Fruit fly (Drosophila melanogaster): ENCODE results near the gene CtIP.

The CtIP gene

DNA sequence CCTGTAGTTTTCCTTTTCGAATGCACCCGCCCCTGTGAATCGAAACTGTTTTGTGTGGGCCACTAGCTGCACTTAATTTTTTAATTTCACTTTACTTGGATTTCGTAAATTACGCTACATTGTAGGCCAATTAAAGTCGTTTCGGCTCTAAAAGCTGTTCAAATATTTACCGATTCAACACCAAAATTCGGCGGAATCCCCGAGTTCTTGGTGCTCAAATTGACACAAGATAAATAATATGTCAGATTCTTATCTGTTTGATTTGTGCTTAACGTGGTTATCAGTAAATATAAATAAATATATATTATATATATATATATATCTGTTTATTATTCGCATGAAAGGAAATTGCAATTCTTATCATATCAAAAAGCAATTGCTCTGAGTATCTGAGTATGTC, 11.9 kb downstream of the CtIP start:
- TF ChIP-seq CG8478 (optimal IDR thresholded peaks at IDR 0.05) (no peak), usp (GFP tag; optimal IDR thresholded peaks at IDR 0.05) (no peak), pan (optimal IDR thresholded peaks at IDR 0.05) (no peak), psq (optimal IDR thresholded peaks at IDR 0.05) (no peak), Dll (optimal IDR thresholded peaks at IDR 0.05) (no peak), EcR (GFP tag; optimal IDR thresholded peaks at IDR 0.05) (no peak)

DNA sequence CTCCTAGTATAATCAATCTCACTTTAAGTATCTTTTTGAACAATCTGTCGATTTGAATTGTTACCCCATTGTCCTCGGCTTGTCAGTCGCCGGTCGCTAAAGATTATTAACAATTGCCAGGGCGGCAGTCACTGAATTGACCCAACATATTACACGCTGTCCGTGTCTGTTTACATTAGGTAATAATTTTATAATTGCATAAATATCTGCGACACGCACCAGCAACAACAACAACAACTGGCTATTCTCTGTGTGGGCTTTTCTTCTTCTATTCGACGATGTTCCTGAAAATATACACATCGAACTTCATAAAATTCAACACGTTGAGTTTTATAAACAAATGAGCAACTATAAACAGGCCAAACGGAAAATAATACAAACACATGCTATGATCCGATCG, 12.7 kb downstream of the CtIP start:
- no peak for TF ChIP-seq EcR (GFP tag; optimal IDR thresholded peaks at IDR 0.05)
- no peak for TF ChIP-seq usp (GFP tag; optimal IDR thresholded peaks at IDR 0.05)
- no peak for TF ChIP-seq psq (optimal IDR thresholded peaks at IDR 0.05)
- no peak for TF ChIP-seq Dll (optimal IDR thresholded peaks at IDR 0.05)
- no peak for TF ChIP-seq CG8478 (optimal IDR thresholded peaks at IDR 0.05)
- no peak for TF ChIP-seq pan (optimal IDR thresholded peaks at IDR 0.05)

- TF ChIP-seq psq (optimal IDR thresholded peaks at IDR 0.05) (no peak), Dll (optimal IDR thresholded peaks at IDR 0.05) (no peak), EcR (GFP tag; optimal IDR thresholded peaks at IDR 0.05) (no peak), CG8478 (optimal IDR thresholded peaks at IDR 0.05) (no peak), usp (GFP tag; optimal IDR thresholded peaks at IDR 0.05) (no peak), pan (optimal IDR thresholded peaks at IDR 0.05) (no peak)
Observed at dm6 chr3L:20452813-20453682, 17.0 kb downstream of the CtIP start, which contains the start of gene CG5199. Gene CG5199 (minus strand): TSS chr3L:20452864.

dm6 chr3L:20460383-20460782, 24.3 kb downstream of the CtIP start, which contains the start of gene mag:
Gene mag (plus strand): TSS chr3L:20460683.
- TF ChIP-seq psq (optimal IDR thresholded peaks at IDR 0.05) (no peak), EcR (GFP tag; optimal IDR thresholded peaks at IDR 0.05) (no peak), CG8478 (optimal IDR thresholded peaks at IDR 0.05) (no peak), usp (GFP tag; optimal IDR thresholded peaks at IDR 0.05) (no peak), Dll (optimal IDR thresholded peaks at IDR 0.05) (no peak), pan (optimal IDR thresholded peaks at IDR 0.05) (no peak)

DNA sequence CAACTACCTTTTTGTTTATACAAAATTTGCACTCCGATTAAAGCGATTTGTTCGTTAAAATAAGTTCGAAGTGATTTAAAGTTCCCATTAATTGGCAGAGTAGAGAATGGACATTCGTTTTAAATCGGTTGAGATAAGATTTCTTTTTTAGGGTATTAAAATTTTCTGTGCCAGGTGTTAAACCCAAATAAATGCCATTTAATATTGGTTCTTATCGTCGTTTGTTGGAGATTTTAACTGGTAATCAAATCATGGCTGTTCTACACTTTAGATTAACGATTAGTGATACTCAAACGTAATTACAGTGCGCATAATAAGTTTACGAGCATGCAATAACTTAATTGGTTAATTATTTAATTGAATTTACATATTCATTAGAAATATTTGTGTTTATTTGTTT, 26.3 kb downstream of the CtIP start:
- TF ChIP-seq EcR (GFP tag; optimal IDR thresholded peaks at IDR 0.05) = no peak
- no peak for TF ChIP-seq CG8478 (optimal IDR thresholded peaks at IDR 0.05)
- TF ChIP-seq Dll (optimal IDR thresholded peaks at IDR 0.05) = no peak
- TF ChIP-seq usp (GFP tag; optimal IDR thresholded peaks at IDR 0.05) = no peak
- TF ChIP-seq pan (optimal IDR thresholded peaks at IDR 0.05) = no peak
- TF ChIP-seq psq (optimal IDR thresholded peaks at IDR 0.05) = no peak

- TF ChIP-seq pan (optimal IDR thresholded peaks at IDR 0.05) (no peak), usp (GFP tag; optimal IDR thresholded peaks at IDR 0.05) (no peak), psq (optimal IDR thresholded peaks at IDR 0.05) (no peak), Dll (optimal IDR thresholded peaks at IDR 0.05) (no peak), CG8478 (optimal IDR thresholded peaks at IDR 0.05) (no peak), EcR (GFP tag; optimal IDR thresholded peaks at IDR 0.05) (no peak)
Observed at dm6 chr3L:20464677-20465076, 28.6 kb downstream of the CtIP start, which contains the start of gene atk. Gene atk (minus strand): TSS chr3L:20464862.

dm6 chr3L:20465941-20466340, 29.9 kb downstream of the CtIP start, which contains the start of gene CG42764:
Gene CG42764 (minus strand): TSS chr3L:20466041.
- TF ChIP-seq usp (GFP tag; optimal IDR thresholded peaks at IDR 0.05) (no peak), pan (optimal IDR thresholded peaks at IDR 0.05) (no peak), psq (optimal IDR thresholded peaks at IDR 0.05) (no peak), Dll (optimal IDR thresholded peaks at IDR 0.05) (no peak), CG8478 (optimal IDR thresholded peaks at IDR 0.05) (no peak), EcR (GFP tag; optimal IDR thresholded peaks at IDR 0.05) (no peak)

dm6 chr3L:20466599-20466998, 30.5 kb downstream of the CtIP start, which contains the start of gene Tdh:
Gene Tdh (plus strand): TSS chr3L:20466944.
- TF ChIP-seq pan (optimal IDR thresholded peaks at IDR 0.05) (no peak), Dll (optimal IDR thresholded peaks at IDR 0.05) (no peak), psq (optimal IDR thresholded peaks at IDR 0.05) (no peak), CG8478 (optimal IDR thresholded peaks at IDR 0.05) (no peak), EcR (GFP tag; optimal IDR thresholded peaks at IDR 0.05) (no peak), usp (GFP tag; optimal IDR thresholded peaks at IDR 0.05) (no peak)

DNA sequence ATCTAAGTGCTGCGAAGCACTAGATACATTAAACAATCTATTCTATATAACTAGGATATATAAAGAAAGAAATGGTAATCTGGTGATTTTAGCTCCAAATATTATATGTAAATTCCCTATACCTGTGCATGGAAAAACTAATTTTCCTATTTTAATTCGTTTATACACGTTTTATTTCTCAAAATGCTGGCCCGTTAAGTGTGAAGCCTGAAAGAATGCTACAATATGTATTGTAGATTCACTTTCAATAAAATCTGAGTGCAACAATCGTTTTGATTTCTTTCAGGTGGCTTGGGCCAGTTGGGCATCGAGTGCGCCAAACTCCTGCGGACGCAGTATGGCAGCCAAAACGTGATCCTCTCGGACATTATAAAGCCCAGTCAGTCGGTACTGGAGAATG, 31.4 kb downstream of the CtIP start:
- TF ChIP-seq pan (optimal IDR thresholded peaks at IDR 0.05) = no peak
- no peak for TF ChIP-seq Dll (optimal IDR thresholded peaks at IDR 0.05)
- TF ChIP-seq usp (GFP tag; optimal IDR thresholded peaks at IDR 0.05) = no peak
- no peak for TF ChIP-seq CG8478 (optimal IDR thresholded peaks at IDR 0.05)
- TF ChIP-seq EcR (GFP tag; optimal IDR thresholded peaks at IDR 0.05) = no peak
- TF ChIP-seq psq (optimal IDR thresholded peaks at IDR 0.05) = no peak

- TF ChIP-seq EcR (GFP tag; optimal IDR thresholded peaks at IDR 0.05) (no peak), Dll (optimal IDR thresholded peaks at IDR 0.05) (no peak), CG8478 (optimal IDR thresholded peaks at IDR 0.05) (no peak), usp (GFP tag; optimal IDR thresholded peaks at IDR 0.05) (no peak), pan (optimal IDR thresholded peaks at IDR 0.05) (no peak), psq (optimal IDR thresholded peaks at IDR 0.05) (no peak)
Observed at dm6 chr3L:20470991-20471498, 35.0 kb downstream of the CtIP start.

DNA sequence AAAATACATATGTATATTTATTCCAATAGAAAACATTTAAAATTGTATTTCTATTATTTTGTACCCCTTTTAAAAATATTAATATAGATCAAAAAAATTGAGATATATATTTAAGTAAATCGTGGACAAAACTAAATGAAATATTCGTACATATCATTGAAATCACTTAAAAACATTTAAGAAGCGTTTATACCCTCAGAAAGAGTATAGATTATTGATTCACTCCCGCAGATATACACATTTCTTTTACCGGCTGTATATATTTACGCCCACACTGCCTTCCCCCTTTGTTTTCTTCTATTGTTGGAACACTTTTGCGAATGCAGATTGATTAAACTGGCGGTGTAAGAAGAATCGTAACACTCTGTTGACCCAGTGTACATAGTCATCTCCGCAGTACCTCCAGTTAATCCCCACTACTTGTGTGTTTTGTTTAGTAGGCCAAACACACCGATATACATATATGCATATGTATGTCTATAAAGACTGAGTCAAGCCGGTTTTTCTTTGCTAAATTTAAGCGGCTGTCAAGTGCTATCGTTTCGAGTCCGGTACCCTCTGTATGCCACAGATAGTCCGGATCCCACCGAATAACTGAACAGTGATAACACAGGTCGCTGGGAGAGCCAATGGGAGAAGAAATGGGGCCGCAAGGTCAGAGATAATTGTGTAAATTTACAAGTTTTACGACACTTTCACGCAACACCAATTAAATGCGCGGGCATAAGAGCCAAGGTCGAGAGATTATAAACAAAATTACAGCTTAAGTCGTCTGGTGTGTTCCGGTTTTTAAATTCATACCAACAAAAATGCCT, 35.7 kb downstream of the CtIP start:
- no peak for TF ChIP-seq pan (optimal IDR thresholded peaks at IDR 0.05)
- no peak for TF ChIP-seq Dll (optimal IDR thresholded peaks at IDR 0.05)
- no peak for TF ChIP-seq usp (GFP tag; optimal IDR thresholded peaks at IDR 0.05)
- TF ChIP-seq EcR (GFP tag; optimal IDR thresholded peaks at IDR 0.05) = no peak
- no peak for TF ChIP-seq CG8478 (optimal IDR thresholded peaks at IDR 0.05)
- TF ChIP-seq psq (optimal IDR thresholded peaks at IDR 0.05) = no peak

Data from whole organism.